Worm (Caenorhabditis elegans): ENCODE results near the gene pbo-4.

pbo-4 gene

DNA sequence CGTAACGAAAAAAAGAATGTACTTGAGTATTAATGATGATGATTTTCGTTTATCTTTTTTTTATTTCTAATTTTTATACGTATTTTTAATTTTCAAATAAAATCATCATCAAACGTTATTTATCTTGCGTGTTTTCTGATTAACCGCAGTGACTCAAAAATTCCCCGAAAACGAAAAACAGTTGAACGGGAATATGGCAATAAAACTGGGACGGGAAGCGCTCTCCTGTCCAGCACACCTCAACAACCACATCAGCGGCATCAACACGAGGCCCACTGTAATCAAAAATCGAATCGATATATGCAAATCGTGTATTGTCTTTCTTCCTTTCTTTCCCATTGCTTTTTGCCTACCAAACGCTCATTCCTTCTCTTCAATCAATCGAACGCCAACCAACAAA, 5.2 kb downstream of the pbo-4 start, which contains the start of gene K09C8.2:
Gene K09C8.2, plus strand, starts transcription at position 301 of the 400 bp plus-strand sequence.
- TF ChIP-seq elt-3 (tag; optimal IDR thresholded peaks at IDR 0.05) (no peak), nhr-21 (tag; optimal IDR thresholded peaks at IDR 0.05) (no peak), F13H6.1 (tag; optimal IDR thresholded peaks at IDR 0.05) (no peak), mdl-1 (tag; optimal IDR thresholded peaks at IDR 0.05) (no peak), ztf-11 (tag; optimal IDR thresholded peaks at IDR 0.05) (no peak), unc-39 (tag; optimal IDR thresholded peaks at IDR 0.05) (no peak), sma-9 (GFP tag; optimal IDR thresholded peaks at IDR 0.05) (no peak), sma-9 (tag; optimal IDR thresholded peaks at IDR 0.05) (no peak), lin-39 (tag; optimal IDR thresholded peaks at IDR 0.05) (no peak), ZK546.5 (tag; optimal IDR thresholded peaks at IDR 0.05) (no peak)

- TF ChIP-seq ztf-4 (tag; optimal IDR thresholded peaks at IDR 0.05) = no peak
- TF ChIP-seq nhr-10 (tag; optimal IDR thresholded peaks at IDR 0.05) = no peak
- no peak for TF ChIP-seq mbf-1 (tag; optimal IDR thresholded peaks at IDR 0.05)
- no peak for TF ChIP-seq mdl-1 (tag; optimal IDR thresholded peaks at IDR 0.05)
- no peak for TF ChIP-seq R02D3.7 (tag; optimal IDR thresholded peaks at IDR 0.05)
These were observed 7.8 kb downstream of the pbo-4 start for ce11 chrX:10961724-10962123.

DNA sequence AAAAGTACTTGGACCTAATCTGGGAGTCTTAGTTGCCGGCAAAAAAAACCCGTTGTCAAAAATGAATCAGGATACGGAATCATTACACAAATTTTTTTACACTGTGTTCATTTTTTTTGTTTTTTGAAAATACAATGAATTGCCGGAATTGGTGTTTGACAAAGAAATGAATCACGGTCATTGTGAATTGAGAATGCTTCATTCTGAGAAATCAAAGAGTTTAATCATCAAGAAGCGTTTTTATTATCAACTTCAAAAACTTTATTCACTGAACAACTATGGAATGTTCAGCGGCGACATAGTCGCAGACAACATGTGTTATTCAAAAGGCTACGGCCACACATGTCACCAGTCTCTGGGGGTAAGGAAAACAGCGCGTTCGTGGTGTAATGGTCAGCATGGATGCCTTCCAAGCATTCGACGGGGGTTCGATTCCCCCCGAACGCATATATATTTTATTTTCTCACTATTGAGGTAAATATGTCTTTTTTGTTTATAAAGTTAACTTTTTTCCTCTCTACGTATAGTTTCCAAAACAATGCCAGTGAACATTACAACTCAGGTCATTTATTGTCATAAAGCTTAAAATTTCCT, 9.6 kb downstream of the pbo-4 start, which contains the start of gene nas-10:
Gene nas-10, minus strand, starts transcription at position 51 of the 594 bp plus-strand sequence.
- no peak for TF ChIP-seq R02D3.7 (tag; optimal IDR thresholded peaks at IDR 0.05)
- no peak for TF ChIP-seq ZK546.5 (tag; optimal IDR thresholded peaks at IDR 0.05)
- TF ChIP-seq lin-11 (tag; optimal IDR thresholded peaks at IDR 0.05) = no peak
- no peak for TF ChIP-seq ztf-1 (GFP tag; conservative IDR thresholded peaks at IDR 0.05)
- no peak for TF ChIP-seq nhr-12 (tag; optimal IDR thresholded peaks at IDR 0.05)
- TF ChIP-seq mab-5 (tag; optimal IDR thresholded peaks at IDR 0.05) = no peak
- peak; percentile 1 for TF ChIP-seq blmp-1 (tag; optimal IDR thresholded peaks at IDR 0.05; ENCODE audit: insufficient read depth)
- TF ChIP-seq unc-62 (GFP tag; optimal IDR thresholded peaks at IDR 0.05) = no peak
- no peak for TF ChIP-seq ztf-11 (tag; optimal IDR thresholded peaks at IDR 0.05)
- no peak for TF ChIP-seq peb-1 (tag; optimal IDR thresholded peaks at IDR 0.05)
- peak; percentile 46 for TF ChIP-seq fos-1 (tag; optimal IDR thresholded peaks at IDR 0.05)
- TF ChIP-seq ceh-82 (tag; optimal IDR thresholded peaks at IDR 0.05) = no peak
- peak; percentile 67 for TF ChIP-seq nhr-129 (tag; optimal IDR thresholded peaks at IDR 0.05)
- TF ChIP-seq nhr-6 (tag; optimal IDR thresholded peaks at IDR 0.05) = no peak
- TF ChIP-seq sma-3 (GFP tag; optimal IDR thresholded peaks at IDR 0.05) = peak; percentile 67
- no peak for TF ChIP-seq nhr-77 (tag; optimal IDR thresholded peaks at IDR 0.05)
- no peak for TF ChIP-seq nhr-10 (tag; optimal IDR thresholded peaks at IDR 0.05)
- TF ChIP-seq Y55F3AM.14 (GFP tag; optimal IDR thresholded peaks at IDR 0.05) = peak; percentile 56
- no peak for TF ChIP-seq ceh-16 (tag; optimal IDR thresholded peaks at IDR 0.05)
- TF ChIP-seq unc-39 (tag; optimal IDR thresholded peaks at IDR 0.05) = no peak
- TF ChIP-seq unc-55 (GFP tag; optimal IDR thresholded peaks at IDR 0.05) = peak; percentile 29
- TF ChIP-seq sma-9 (GFP tag; optimal IDR thresholded peaks at IDR 0.05) = peak; percentile 75
- TF ChIP-seq sma-9 (tag; optimal IDR thresholded peaks at IDR 0.05) = no peak
- no peak for TF ChIP-seq ztf-4 (tag; optimal IDR thresholded peaks at IDR 0.05)
- peak; percentile 39 for TF ChIP-seq lin-13 (GFP tag; optimal IDR thresholded peaks at IDR 0.05)
- no peak for TF ChIP-seq aly-2 (tag; optimal IDR thresholded peaks at IDR 0.05)
- TF ChIP-seq nhr-25 (tag; optimal IDR thresholded peaks at IDR 0.05) = no peak
- no peak for TF ChIP-seq nhr-237 (tag; optimal IDR thresholded peaks at IDR 0.05)
- peak; percentile 61 for TF ChIP-seq F13H6.1 (tag; optimal IDR thresholded peaks at IDR 0.05)
- TF ChIP-seq elt-1 (tag; optimal IDR thresholded peaks at IDR 0.05) = no peak
- peak; percentile 8 for TF ChIP-seq skn-1 (tag; optimal IDR thresholded peaks at IDR 0.05)
- TF ChIP-seq sem-4 (tag; optimal IDR thresholded peaks at IDR 0.05) = no peak
- peak; percentile 59 for TF ChIP-seq nhr-21 (tag; optimal IDR thresholded peaks at IDR 0.05)
- TF ChIP-seq zag-1 (tag; optimal IDR thresholded peaks at IDR 0.05) = peak; percentile 19
- no peak for TF ChIP-seq nhr-11 (tag; optimal IDR thresholded peaks at IDR 0.05)
- no peak for TF ChIP-seq elt-3 (tag; optimal IDR thresholded peaks at IDR 0.05)
- no peak for TF ChIP-seq nhr-23 (tag; optimal IDR thresholded peaks at IDR 0.05)
- TF ChIP-seq mdl-1 (tag; optimal IDR thresholded peaks at IDR 0.05) = peak in 1 of 2 experiments; percentile 4
- no peak for TF ChIP-seq mbf-1 (tag; optimal IDR thresholded peaks at IDR 0.05)
- TF ChIP-seq egl-27 (tag; optimal IDR thresholded peaks at IDR 0.05) = no peak
- no peak for TF ChIP-seq C34F6.9 (tag; optimal IDR thresholded peaks at IDR 0.05)
- peak; percentile 66 for TF ChIP-seq crh-2 (tag; optimal IDR thresholded peaks at IDR 0.05)
- peak in 1 of 2 experiments; percentile 19 for TF ChIP-seq lsy-2 (tag; optimal IDR thresholded peaks at IDR 0.05)
- no peak for TF ChIP-seq gmeb-1 (tag; optimal IDR thresholded peaks at IDR 0.05)
- TF ChIP-seq dmd-4 (tag; optimal IDR thresholded peaks at IDR 0.05) = no peak
- no peak for TF ChIP-seq snpc-4 (tag; optimal IDR thresholded peaks at IDR 0.05)
- TF ChIP-seq ama-1 (optimal IDR thresholded peaks at IDR 0.05) = no peak
- no peak for TF ChIP-seq alr-1 (tag; optimal IDR thresholded peaks at IDR 0.05)
- no peak for TF ChIP-seq lin-39 (tag; optimal IDR thresholded peaks at IDR 0.05)
